Fruit fly (Drosophila melanogaster) whole organism, embryonic: ENCODE data around the gene Sec10.

Experiments used
- CG10267 ChIP-seq: fragments of 200-800 bp; sonication (Bioruptor generic); optimal IDR thresholded peaks from 2 replicates; lab custom pipeline; 2018; ENCODE audit warnings: missing biosample characterization, mild to moderate bottlenecking, missing genetic modification characterization, moderate library complexity
- CG12071 ChIP-seq: fragments of 200-800 bp; sonication (Bioruptor generic); optimal IDR thresholded peaks from 3 replicates; lab custom pipeline; 2018; ENCODE audit warnings: missing biosample characterization, mild to moderate bottlenecking, missing genetic modification characterization
- CG12104 ChIP-seq: fragments of 200-800 bp; sonication (Bioruptor generic); optimal IDR thresholded peaks from 3 replicates; lab custom pipeline; 2016; ENCODE audit warnings: missing biosample characterization, missing genetic modification characterization
- CG12155 ChIP-seq: fragments of 200-800 bp; sonication (Bioruptor generic); optimal IDR thresholded peaks from 3 replicates; lab custom pipeline; 2016; ENCODE audit warnings: missing biosample characterization, missing genetic modification characterization
- CG12299 ChIP-seq: fragments of 200-800 bp; sonication (Bioruptor generic); optimal IDR thresholded peaks from 2 replicates; lab custom pipeline; 2018; ENCODE audit warnings: missing biosample characterization, mild to moderate bottlenecking, missing genetic modification characterization
- CG13894 ChIP-seq: fragments of 200-800 bp; sonication (Bioruptor generic); optimal IDR thresholded peaks from 3 replicates; lab custom pipeline; 2018; ENCODE audit warnings: missing biosample characterization, mild to moderate bottlenecking, missing genetic modification characterization, moderate library complexity
- CG14441 ChIP-seq: fragments of 200-800 bp; sonication (Bioruptor generic); IDR thresholded peaks from 2 replicates; pipeline ENCODE4 v1.3.6; 2022; ENCODE audit warnings: missing biosample characterization, missing genetic modification characterization
- CG17912 ChIP-seq: fragments of 200-800 bp; sonication (Bioruptor generic); optimal IDR thresholded peaks from 2 replicates; lab custom pipeline; 2018; ENCODE audit warnings: missing biosample characterization, mild to moderate bottlenecking, missing genetic modification characterization
- CG2120 ChIP-seq: fragments of 200-800 bp; sonication (Bioruptor generic); optimal IDR thresholded peaks from 3 replicates; lab custom pipeline; 2016; ENCODE audit warnings: missing biosample characterization, missing genetic modification characterization
- CG2129 ChIP-seq: fragments of 200-800 bp; sonication (Bioruptor generic); IDR thresholded peaks from 2 replicates; pipeline ENCODE4 v1.3.6; 2022; ENCODE audit warnings: missing biosample characterization, missing genetic modification characterization; ENCODE audit not compliant: partially characterized antibody
- CG2875 ChIP-seq: fragments of 200-800 bp; sonication (Bioruptor generic); optimal IDR thresholded peaks from 2 replicates; lab custom pipeline; 2017; ENCODE audit warnings: missing biosample characterization, mild to moderate bottlenecking, missing genetic modification characterization, missing genetic modification reagents
- CG3281 ChIP-seq: fragments of 200-800 bp; sonication (Bioruptor generic); optimal IDR thresholded peaks from 3 replicates; lab custom pipeline; 2017; ENCODE audit warnings: missing biosample characterization, mild to moderate bottlenecking, missing genetic modification characterization
- CG33213 ChIP-seq: fragments of 200-800 bp; sonication (Bioruptor generic); optimal IDR thresholded peaks from 3 replicates; lab custom pipeline; 2016; ENCODE audit warnings: missing biosample characterization, missing genetic modification characterization
- CG4282 ChIP-seq: fragments of 200-800 bp; sonication (Bioruptor generic); optimal IDR thresholded peaks from 2 replicates; lab custom pipeline; 2016; ENCODE audit warnings: missing biosample characterization, missing genetic modification characterization
- CG4424 ChIP-seq: fragments of 200-800 bp; sonication (Bioruptor generic); optimal IDR thresholded peaks from 3 replicates; lab custom pipeline; 2016; ENCODE audit warnings: missing biosample characterization, missing genetic modification characterization
- CG4820 ChIP-seq: fragments of 200-800 bp; sonication (Bioruptor generic); optimal IDR thresholded peaks from 3 replicates; lab custom pipeline; 2016; ENCODE audit warnings: missing biosample characterization, missing genetic modification characterization
- CG5245 ChIP-seq: fragments of 200-800 bp; sonication (Bioruptor generic); optimal IDR thresholded peaks from 3 replicates; lab custom pipeline; 2016; ENCODE audit warnings: missing biosample characterization, missing genetic modification characterization
- CG6254 ChIP-seq: fragments of 200-800 bp; sonication (Bioruptor generic); optimal IDR thresholded peaks from 3 replicates; lab custom pipeline; 2017; ENCODE audit warnings: mild to moderate bottlenecking, missing biosample characterization, missing genetic modification reagents, missing genetic modification characterization
- CG6683 ChIP-seq: fragments of 200-800 bp; sonication (Bioruptor generic); optimal IDR thresholded peaks from 2 replicates; lab custom pipeline; 2017; ENCODE audit warnings: missing biosample characterization, mild to moderate bottlenecking, missing genetic modification characterization, missing genetic modification reagents
- CG7556 ChIP-seq: fragments of 200-800 bp; sonication (Bioruptor generic); optimal IDR thresholded peaks from 2 replicates; lab custom pipeline; 2017; ENCODE audit warnings: missing biosample characterization, mild to moderate bottlenecking, missing genetic modification characterization
- CG9727 ChIP-seq: fragments of 200-800 bp; sonication (Bioruptor generic); optimal IDR thresholded peaks from 3 replicates; lab custom pipeline; 2017; ENCODE audit warnings: missing biosample characterization, mild to moderate bottlenecking, missing genetic modification characterization
- CkIIα-i1 ChIP-seq: fragments of 200-800 bp; sonication (Bioruptor generic); IDR thresholded peaks from 2 replicates; pipeline ENCODE4 v1.3.6; 2022; ENCODE audit warnings: missing biosample characterization, missing genetic modification characterization
- Dek ChIP-seq: fragments of 200-800 bp; sonication (Bioruptor generic); optimal IDR thresholded peaks from 3 replicates; lab custom pipeline; 2019; ENCODE audit warnings: missing biosample characterization, mild to moderate bottlenecking, missing genetic modification characterization, moderate library complexity
- Dip3 ChIP-seq: fragments of 200-800 bp; sonication (Bioruptor generic); optimal IDR thresholded peaks from 3 replicates; lab custom pipeline; 2016; ENCODE audit warnings: missing biosample characterization, missing genetic modification characterization
- HHEX ChIP-seq: fragments of 200-800 bp; sonication (Bioruptor generic); optimal IDR thresholded peaks from 3 replicates; lab custom pipeline; 2017; ENCODE audit warnings: missing biosample characterization, mild to moderate bottlenecking, missing genetic modification characterization, missing genetic modification reagents
- MESR4 ChIP-seq: fragments of 200-800 bp; sonication (Bioruptor generic); optimal IDR thresholded peaks from 2 replicates; lab custom pipeline; 2018; ENCODE audit warnings: missing biosample characterization, mild to moderate bottlenecking, missing genetic modification characterization, moderate library complexity
- Mad ChIP-seq: fragments of 200-800 bp; sonication (Bioruptor generic); optimal IDR thresholded peaks from 2 replicates; lab custom pipeline; 2016; ENCODE audit warnings: missing biosample characterization, missing genetic modification characterization
- Med ChIP-seq: fragments of 200-800 bp; sonication (Bioruptor generic); peaks from one replicate; lab custom pipeline; 2016; ENCODE audit warnings: missing biosample characterization, missing genetic modification characterization, mild to moderate bottlenecking, inconsistent platforms, moderate library complexity
- Nf-YC ChIP-seq: fragments of 200-800 bp; optimal IDR thresholded peaks from 3 replicates; lab custom pipeline; 2019; ENCODE audit warnings: missing biosample characterization, mild to moderate bottlenecking, missing genetic modification characterization, moderate library complexity
- Ssrp ChIP-seq: fragments of 200-800 bp; sonication (Bioruptor generic); optimal IDR thresholded peaks from 2 replicates; lab custom pipeline; 2018; ENCODE audit warnings: missing biosample characterization, mild to moderate bottlenecking, missing genetic modification characterization, moderate library complexity
- bab2 ChIP-seq: fragments of 200-800 bp; sonication (Bioruptor generic); optimal IDR thresholded peaks from 2 replicates; lab custom pipeline; 2016; ENCODE audit warnings: missing biosample characterization, missing genetic modification characterization
- bsh ChIP-seq, 2 experiments: fragments of 200-800 bp; sonication (Bioruptor generic); optimal IDR thresholded peaks; 2 replicates each; lab custom pipeline; 2017 to 2018; ENCODE audit warnings: mild to moderate bottlenecking in 2 of 2, missing biosample characterization in 2 of 2, missing genetic modification characterization in 2 of 2, moderate library complexity in 1 of 2
- dysf ChIP-seq: fragments of 200-800 bp; sonication (Bioruptor generic); IDR thresholded peaks from 3 replicates; pipeline ENCODE4 v1.3.6; 2022; ENCODE audit warnings: missing biosample characterization, missing genetic modification characterization
- fd96Cb ChIP-seq: fragments of 200-800 bp; sonication (Bioruptor generic); optimal IDR thresholded peaks from 2 replicates; lab custom pipeline; 2018; ENCODE audit warnings: missing biosample characterization, mild to moderate bottlenecking, missing genetic modification characterization, moderate library complexity
- grau ChIP-seq: fragments of 200-800 bp; optimal IDR thresholded peaks from 3 replicates; lab custom pipeline; 2019; ENCODE audit warnings: missing biosample characterization, mild to moderate bottlenecking, missing genetic modification characterization, moderate library complexity
- lab ChIP-seq: fragments of 200-800 bp; sonication (Bioruptor generic); optimal IDR thresholded peaks from 3 replicates; lab custom pipeline; 2017; ENCODE audit warnings: missing biosample characterization, missing genetic modification characterization, mild to moderate bottlenecking, moderate library complexity, missing genetic modification reagents
- mam ChIP-seq: fragments of 200-800 bp; sonication (Bioruptor generic); optimal IDR thresholded peaks from 3 replicates; lab custom pipeline; 2016; ENCODE audit warnings: missing biosample characterization, missing genetic modification characterization
- mirr ChIP-seq: fragments of 200-800 bp; sonication (Bioruptor generic); optimal IDR thresholded peaks from 3 replicates; lab custom pipeline; 2018; ENCODE audit warnings: missing biosample characterization, mild to moderate bottlenecking, missing genetic modification characterization
- odd ChIP-seq: fragments of 200-800 bp; sonication (Bioruptor generic); optimal IDR thresholded peaks from 2 replicates; lab custom pipeline; 2017; ENCODE audit warnings: missing biosample characterization, mild to moderate bottlenecking, missing genetic modification characterization
- org-1 ChIP-seq: fragments of 200-800 bp; sonication (Bioruptor generic); optimal IDR thresholded peaks from 2 replicates; lab custom pipeline; 2017; ENCODE audit warnings: missing biosample characterization, missing genetic modification characterization
- pzg ChIP-seq: fragments of 200-800 bp; sonication (Bioruptor generic); optimal IDR thresholded peaks from 3 replicates; lab custom pipeline; 2018; ENCODE audit warnings: missing biosample characterization, mild to moderate bottlenecking, missing genetic modification characterization, moderate library complexity
- row ChIP-seq: fragments of 200-800 bp; sonication (Bioruptor generic); IDR thresholded peaks from 3 replicates; pipeline ENCODE4 v1.3.6; 2022; ENCODE audit warnings: missing biosample characterization, missing genetic modification characterization
- sc ChIP-seq, 3 experiments: fragments of >200 bp in 2 of 3; fragments of 200-800 bp in 1 of 3; sonication (Bioruptor generic) in 1 of 3; optimal IDR thresholded peaks; 2 replicates in 2 of 3; 3 replicates in 1 of 3; lab custom pipeline; 2017; ENCODE audit warnings: mild to moderate bottlenecking in 1 of 3, missing biosample characterization in 1 of 3, missing genetic modification characterization in 1 of 3, missing genetic modification reagents in 1 of 3
- sd ChIP-seq: fragments of 200-800 bp; sonication (Bioruptor generic); optimal IDR thresholded peaks from 3 replicates; lab custom pipeline; 2018; ENCODE audit warnings: missing biosample characterization, mild to moderate bottlenecking, missing genetic modification characterization, moderate library complexity
- ssp ChIP-seq: fragments of 200-800 bp; sonication (Bioruptor generic); IDR thresholded peaks from 2 replicates; pipeline ENCODE4 v1.3.6; 2022; ENCODE audit warnings: missing biosample characterization, missing genetic modification characterization
- sug ChIP-seq: fragments of 200-800 bp; optimal IDR thresholded peaks from 2 replicates; lab custom pipeline; 2019; ENCODE audit warnings: missing biosample characterization, mild to moderate bottlenecking, missing genetic modification characterization, moderate library complexity
- tin ChIP-seq: fragments of 200-800 bp; sonication (Bioruptor generic); optimal IDR thresholded peaks from 3 replicates; lab custom pipeline; 2016; ENCODE audit warnings: missing biosample characterization, missing genetic modification characterization
- vfl ChIP-seq: fragments of 200-800 bp; sonication (Bioruptor generic); optimal IDR thresholded peaks from 2 replicates; lab custom pipeline; 2016; ENCODE audit warnings: missing biosample characterization, missing genetic modification characterization
- vnd ChIP-seq: fragments of 200-800 bp; sonication (Bioruptor generic); IDR thresholded peaks from 3 replicates; pipeline ENCODE4 v1.3.6; 2022; ENCODE audit warnings: missing biosample characterization, missing genetic modification characterization; ENCODE audit not compliant: partially characterized antibody

Gene Sec10

dm6 chr3R:24106059-24106631 lies 28.5 kb upstream of the Sec10 start (continued):
- peak; percentile 1 for TF ChIP-seq CG6683 (GFP tag; lab: Kevin White, UChicago)
- no peak for TF ChIP-seq CG14441 (GFP tag; lab: Robert Waterston, UW)
- no peak for TF ChIP-seq CG4282
- TF ChIP-seq CG4424 (GFP tag; lab: Kevin White, UChicago), result peak; percentile 44
- TF ChIP-seq CG2120 (GFP tag; lab: Kevin White, UChicago), result peak; percentile 67
- peak; percentile 6 for TF ChIP-seq odd (GFP tag; lab: Kevin White, UChicago)
- peak; percentile 50 for TF ChIP-seq CG5245 (GFP tag; lab: Kevin White, UChicago)
- peak; percentile 36 for TF ChIP-seq MESR4 (GFP tag; lab: Kevin White, UChicago)
- TF ChIP-seq HHEX (GFP tag; lab: Kevin White, UChicago), result peak; percentile 28
- peak; percentile 11 for TF ChIP-seq pzg (GFP tag; lab: Kevin White, UChicago)
- peak; percentile 30 for TF ChIP-seq CG12299 (tag; lab: Kevin White, UChicago)
- peak; percentile 58 for TF ChIP-seq tin (GFP tag; lab: Kevin White, UChicago)
- no peak for TF ChIP-seq bab2 (GFP tag; lab: Kevin White, UChicago)
- TF ChIP-seq Mad (GFP tag; lab: Kevin White, UChicago), result peak; percentile 49
- no peak for TF ChIP-seq sug (tag; lab: Kevin White, UChicago)
- peak; percentile 18 for TF ChIP-seq CG12155 (GFP tag; lab: Kevin White, UChicago)
- TF ChIP-seq dysf (GFP tag; lab: Robert Waterston, UW), result no peak
- peak; percentile 80 for TF ChIP-seq lab (GFP tag; lab: Kevin White, UChicago)
- no peak for TF ChIP-seq CG2129 (GFP tag; lab: Robert Waterston, UW)
- TF ChIP-seq Ssrp (tag; lab: Kevin White, UChicago), result peak; percentile 17
- no peak for TF ChIP-seq Nf-YC
- TF ChIP-seq CG12071 (GFP tag; lab: Kevin White, UChicago), result peak; percentile 30
- no peak for TF ChIP-seq CkIIα-i1
- peak; percentile 24 for TF ChIP-seq mam
- no peak for TF ChIP-seq vnd (GFP tag; lab: Robert Waterston, UW)
- peak; percentile 53 for TF ChIP-seq CG4820 (GFP tag; lab: Kevin White, UChicago)
- no peak for TF ChIP-seq row
- no peak for TF ChIP-seq sc (optimal IDR thresholded peaks at IDR 0.05; lab: Kevin White, UChicago)
- TF ChIP-seq sc (GFP tag; optimal IDR thresholded peaks at IDR 0.05; lab: Kevin White, UChicago), result no peak
- TF ChIP-seq sd (tag; lab: Kevin White, UChicago), result peak; percentile 12
- TF ChIP-seq Med (GFP tag; lab: Kevin White, UChicago), result peak; percentile 94
- TF ChIP-seq bsh (GFP tag; optimal IDR thresholded peaks at IDR 0.05; lab: Kevin White, UChicago), result peak; percentile 24 to 57
- TF ChIP-seq Dek (tag; lab: Kevin White, UChicago), result peak; percentile 11
- peak; percentile 1 for TF ChIP-seq fd96Cb (tag; lab: Kevin White, UChicago)
- peak; percentile 37 for TF ChIP-seq grau (tag; lab: Kevin White, UChicago)
- peak; percentile 61 for TF ChIP-seq CG33213 (GFP tag; lab: Kevin White, UChicago)
- peak; percentile 43 for TF ChIP-seq Dip3 (GFP tag; lab: Kevin White, UChicago)
- TF ChIP-seq CG6254 (GFP tag; lab: Kevin White, UChicago), result peak; percentile 40
- TF ChIP-seq CG12104, result no peak
- no peak for TF ChIP-seq ssp
- peak; percentile 32 for TF ChIP-seq CG9727 (GFP tag; lab: Kevin White, UChicago)
- TF ChIP-seq CG3281 (GFP tag; lab: Kevin White, UChicago), result peak; percentile 73
- no peak for TF ChIP-seq CG2875
- TF ChIP-seq CG17912, result peak; percentile 5
- peak; percentile 92 for TF ChIP-seq CG10267
- no peak for TF ChIP-seq CG13894 (tag; lab: Kevin White, UChicago)
- no peak for TF ChIP-seq vfl (GFP tag; lab: Kevin White, UChicago)
- TF ChIP-seq CG7556, result peak; percentile 34
- peak; percentile 13 for TF ChIP-seq org-1 (GFP tag; lab: Kevin White, UChicago)
- no peak for TF ChIP-seq mirr (GFP tag; lab: Kevin White, UChicago)
